Worm (Caenorhabditis elegans): ENCODE measurements around the gene M199.135.

M199.135 gene

ce11 chrIV:15120746-15121145 is 6.3 kb downstream of the M199.135 start, which contains the start of gene clec-189:
Gene clec-189 (plus strand): TSS chrIV:15120837.
- TF ChIP-seq pqm-1 (tag; optimal IDR thresholded peaks at IDR 0.05) (no peak), nhr-84 (tag; optimal IDR thresholded peaks at IDR 0.05) (no peak), fkh-8 (tag; optimal IDR thresholded peaks at IDR 0.05) (no peak), pax-3 (tag; optimal IDR thresholded peaks at IDR 0.05) (no peak), rnt-1 (tag; optimal IDR thresholded peaks at IDR 0.05) (no peak), hpl-2 (GFP tag; optimal IDR thresholded peaks at IDR 0.05) (no peak), hlh-17 (GFP tag; optimal IDR thresholded peaks at IDR 0.05; ENCODE audit: borderline replicate concordance) (no peak), nhr-71 (tag; optimal IDR thresholded peaks at IDR 0.05) (no peak), hlh-4 (tag; optimal IDR thresholded peaks at IDR 0.05) (no peak), dpl-1 (GFP tag; optimal IDR thresholded peaks at IDR 0.05) (no peak), tlp-1 (tag; optimal IDR thresholded peaks at IDR 0.05) (no peak), lin-14 (GFP tag; optimal IDR thresholded peaks at IDR 0.05) (no peak), elt-3 (tag; optimal IDR thresholded peaks at IDR 0.05) (no peak), aly-2 (tag; optimal IDR thresholded peaks at IDR 0.05) (no peak), ets-5 (GFP tag; IDR thresholded peaks at IDR 0.05) (no peak), zip-4 (GFP tag; optimal IDR thresholded peaks at IDR 0.05) (no peak), C04F5.9 (tag; optimal IDR thresholded peaks at IDR 0.05) (no peak), ces-1 (GFP tag; optimal IDR thresholded peaks at IDR 0.05) (no peak)

- no peak for TF ChIP-seq tlp-1 (tag; optimal IDR thresholded peaks at IDR 0.05)
- TF ChIP-seq alr-1 (tag; optimal IDR thresholded peaks at IDR 0.05; ENCODE audit: borderline replicate concordance) = no peak
- no peak for TF ChIP-seq hpl-2 (GFP tag; optimal IDR thresholded peaks at IDR 0.05)
- TF ChIP-seq ces-1 (GFP tag; optimal IDR thresholded peaks at IDR 0.05) = no peak
- TF ChIP-seq pqm-1 (tag; optimal IDR thresholded peaks at IDR 0.05) = no peak
- TF ChIP-seq lin-13 (GFP tag; optimal IDR thresholded peaks at IDR 0.05) = no peak
- TF ChIP-seq tbx-2 (tag; optimal IDR thresholded peaks at IDR 0.05) = no peak
- TF ChIP-seq sup-37 (GFP tag; optimal IDR thresholded peaks at IDR 0.05) = no peak
- TF ChIP-seq unc-98 (GFP tag; IDR thresholded peaks at IDR 0.05) = no peak
- no peak for TF ChIP-seq isw-1 (GFP tag; IDR thresholded peaks at IDR 0.05)
- no peak for TF ChIP-seq nhr-28 (tag; optimal IDR thresholded peaks at IDR 0.05)
- no peak for TF ChIP-seq lin-35 (GFP tag; optimal IDR thresholded peaks at IDR 0.05)
- no peak for TF ChIP-seq nhr-76 (tag; optimal IDR thresholded peaks at IDR 0.05)
- TF ChIP-seq aly-2 (tag; optimal IDR thresholded peaks at IDR 0.05) = no peak
- no peak for TF ChIP-seq ceh-63 (GFP tag; optimal IDR thresholded peaks at IDR 0.05)
- no peak for TF ChIP-seq egl-27 (tag; optimal IDR thresholded peaks at IDR 0.05)
- no peak for TF ChIP-seq ama-1 (optimal IDR thresholded peaks at IDR 0.05)
- no peak for TF ChIP-seq xbp-1 (tag; optimal IDR thresholded peaks at IDR 0.05)
Measured at ce11 chrIV:15122882-15123281, 8.5 kb downstream of the M199.135 start, which contains the start of gene M199.7. Gene M199.7 (plus strand): TSS chrIV:15123182.

ce11 chrIV:15126021-15126420 is 11.6 kb downstream of the M199.135 start, which contains the start of gene clec-190:
Gene clec-190 (minus strand): TSS chrIV:15126121.
- TF ChIP-seq unc-98 (GFP tag; IDR thresholded peaks at IDR 0.05) (no peak), mep-1 (tag; optimal IDR thresholded peaks at IDR 0.05) (no peak), sup-37 (GFP tag; optimal IDR thresholded peaks at IDR 0.05) (no peak), skn-1 (tag; optimal IDR thresholded peaks at IDR 0.05) (no peak), rnt-1 (tag; optimal IDR thresholded peaks at IDR 0.05) (no peak), elt-2 (tag; optimal IDR thresholded peaks at IDR 0.05) (no peak), blmp-1 (tag; optimal IDR thresholded peaks at IDR 0.05) (no peak), nhr-47 (tag; optimal IDR thresholded peaks at IDR 0.05) (no peak), nhr-77 (tag; optimal IDR thresholded peaks at IDR 0.05) (no peak), ces-1 (GFP tag; optimal IDR thresholded peaks at IDR 0.05) (no peak), nhr-19 (GFP tag; conservative IDR thresholded peaks at IDR 0.05) (no peak), nhr-237 (tag; optimal IDR thresholded peaks at IDR 0.05) (no peak)
